Worm (Caenorhabditis elegans) whole organism, L4/young adult: ENCODE measurements around the gene R07C12.3.

ENCODE experiments used
- W03F9.2 ChIP-seq: fragments of 150-350 bp; optimal IDR thresholded peaks from 2 replicates; lab custom pipeline; 2014; ENCODE audit warnings: missing biosample characterization, missing genetic modification characterization
- him-1 ChIP-seq: sonication (generic microtip); optimal IDR thresholded peaks from 2 replicates; lab custom pipeline; 2016; ENCODE audit warnings: missing genotype, missing genetic modification reagents, missing genetic modification characterization, missing compliant biosample characterization

DNA sequence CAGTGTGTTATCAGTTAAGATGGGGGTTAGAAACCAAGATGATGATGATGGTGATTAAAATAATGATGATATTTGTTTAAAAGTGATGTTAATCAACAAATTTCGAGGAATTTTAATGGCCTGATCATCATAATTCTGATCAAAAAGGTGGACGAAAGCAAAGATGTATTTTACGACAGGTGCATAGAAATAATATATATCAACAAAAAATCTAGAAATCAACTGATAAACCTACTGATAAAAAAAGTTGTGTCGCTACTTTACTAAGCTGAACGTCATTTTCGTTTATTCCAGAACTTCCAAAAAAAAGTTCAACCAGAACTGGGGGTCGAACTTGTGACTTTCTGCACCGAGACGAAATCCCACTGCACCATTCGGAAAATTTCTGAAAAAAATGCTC lies 21.8 kb upstream of the R07C12.3 start, which contains the start of gene mul-1:
- no peak for TF ChIP-seq W03F9.2 (tag; lab: Kevin White, UChicago)
- TF ChIP-seq him-1 (tag; lab: Kevin White, UChicago): no peak
